Fruit fly (Drosophila melanogaster): ENCODE data around the gene emc.
A peak's percentile ranks its signal among the peaks of the same experiment; 100 is the strongest.

The emc gene

dm6 chr3L:738523-739356 is 10.5 kb upstream of the emc start (continued):
- TF ChIP-seq CG2116 (GFP tag; optimal IDR thresholded peaks at IDR 0.05) (peak; percentile 65), insv (GFP tag; optimal IDR thresholded peaks at IDR 0.05) (peak in 1 of 2 experiments; percentile 66), stwl (tag; optimal IDR thresholded peaks at IDR 0.05) (peak; percentile 17), Xbp1 (GFP tag; optimal IDR thresholded peaks at IDR 0.05) (peak; percentile 91), H15 (GFP tag; IDR thresholded peaks at IDR 0.05) (peak; percentile 87), Kr (GFP tag; optimal IDR thresholded peaks at IDR 0.05) (peak; percentile 42), CG4328 (GFP tag; optimal IDR thresholded peaks at IDR 0.05) (peak; percentile 82), pita (GFP tag; optimal IDR thresholded peaks at IDR 0.05) (no peak), amos (GFP tag; IDR thresholded peaks at IDR 0.05; ENCODE audit: partially characterized antibody) (no peak), her (GFP tag; optimal IDR thresholded peaks at IDR 0.05) (no peak), Asciz (GFP tag; optimal IDR thresholded peaks at IDR 0.05) (peak; percentile 90), Sin3A (optimal IDR thresholded peaks at IDR 0.05) (no peak), MESR4 (GFP tag; optimal IDR thresholded peaks at IDR 0.05) (peak; percentile 23), CG31365 (tag; optimal IDR thresholded peaks at IDR 0.05) (no peak), Doc2 (GFP tag; IDR thresholded peaks at IDR 0.05) (peak; percentile 52; the same call in 1 of the 2 replicates), CG10431 (GFP tag; optimal IDR thresholded peaks at IDR 0.05) (peak; percentile 84), Ssrp (tag; optimal IDR thresholded peaks at IDR 0.05) (peak; percentile 92), ap (GFP tag; IDR thresholded peaks at IDR 0.05) (peak; percentile 82), NFAT (GFP tag; IDR thresholded peaks at IDR 0.05) (peak; percentile 67), CG18764 (GFP tag; optimal IDR thresholded peaks at IDR 0.05) (peak; percentile 81), caup (GFP tag; optimal IDR thresholded peaks at IDR 0.05; ENCODE audit: severe bottlenecking) (peak; percentile 84), chif (GFP tag; optimal IDR thresholded peaks at IDR 0.05) (peak; percentile 69 to 73), crc (GFP tag; optimal IDR thresholded peaks at IDR 0.05) (peak; percentile 2), toy (GFP tag; IDR thresholded peaks at IDR 0.05) (peak; percentile 67), D19B (GFP tag; optimal IDR thresholded peaks at IDR 0.05) (peak; percentile 27), Trl (optimal IDR thresholded peaks at IDR 0.05) (peak; percentile 75 to 90), Trl (GFP tag; optimal IDR thresholded peaks at IDR 0.05) (no peak), slou (GFP tag; optimal IDR thresholded peaks at IDR 0.05) (peak; percentile 63), CG31441 (GFP tag; IDR thresholded peaks at IDR 0.05) (peak; percentile 95), Elba2 (GFP tag; optimal IDR thresholded peaks at IDR 0.05) (peak; percentile 52), CG5180 (GFP tag; optimal IDR thresholded peaks at IDR 0.05) (peak; percentile 77), tin (GFP tag; optimal IDR thresholded peaks at IDR 0.05) (peak; percentile 92), ab (GFP tag; optimal IDR thresholded peaks at IDR 0.05) (no peak), D (optimal IDR thresholded peaks at IDR 0.05) (no peak), D (GFP tag; optimal IDR thresholded peaks at IDR 0.05) (peak; percentile 94), wor (GFP tag; IDR thresholded peaks at IDR 0.05) (peak; percentile 91), CG2889 (GFP tag; IDR thresholded peaks at IDR 0.05) (peak; percentile 80; the same call in 2 of the 3 replicates), corto (GFP tag; optimal IDR thresholded peaks at IDR 0.05) (peak; percentile 88), PHDP (tag; optimal IDR thresholded peaks at IDR 0.05) (peak; percentile 93), CG32532 (GFP tag; IDR thresholded peaks at IDR 0.05) (peak; percentile 91), CG7928 (GFP tag; optimal IDR thresholded peaks at IDR 0.05) (peak; percentile 23), Doc3 (GFP tag; IDR thresholded peaks at IDR 0.05; ENCODE audit: partially characterized antibody) (no peak), Drgx (GFP tag; IDR thresholded peaks at IDR 0.05) (peak; percentile 94), Pdp1 (GFP tag; optimal IDR thresholded peaks at IDR 0.05) (peak; percentile 66 to 75), ato (GFP tag; IDR thresholded peaks at IDR 0.05; ENCODE audit: partially characterized antibody) (no peak), CG17829 (tag; optimal IDR thresholded peaks at IDR 0.05) (peak; percentile 96), ken (GFP tag; IDR thresholded peaks at IDR 0.05) (peak; percentile 80), CG12299 (tag; optimal IDR thresholded peaks at IDR 0.05) (peak; percentile 85), D19A (tag; optimal IDR thresholded peaks at IDR 0.05) (peak; percentile 78)
